Worm (Caenorhabditis elegans) whole organism, midembryonic: ENCODE results near the gene vha-4.

Experiments used
- T22C8.4 ChIP-seq: fragments of 200-800 bp; sonication (Bioruptor generic); IDR thresholded peaks from 2 replicates; pipeline ENCODE4 v1.3.6; 2022; ENCODE audit warnings: missing genetic modification characterization, missing compliant biosample characterization
- cog-1 ChIP-seq: sonication (generic microtip); optimal IDR thresholded peaks from 2 replicates; lab custom pipeline; 2016; ENCODE audit warnings: missing genetic modification characterization, missing compliant biosample characterization
- med-1 ChIP-seq: sonication (generic microtip); optimal IDR thresholded peaks from 2 replicates; lab custom pipeline; 2017; ENCODE audit warnings: missing genetic modification characterization, mild to moderate bottlenecking, missing compliant biosample characterization, antibody characterized with exemption, missing genetic modification reagents; ENCODE audit not compliant: insufficient read depth
- ref-1 ChIP-seq: fragments of 200-800 bp; sonication (Bioruptor generic); conservative IDR thresholded peaks from 2 replicates; pipeline ENCODE4 v1.3.6; 2022; ENCODE audit warnings: missing genetic modification reagents, missing genetic modification characterization, missing compliant biosample characterization
- tab-1 ChIP-seq: fragments of 200-800 bp; sonication (Bioruptor generic); IDR thresholded peaks from 2 replicates; pipeline ENCODE4 v1.3.6; 2022; ENCODE audit warnings: missing genetic modification characterization, missing compliant biosample characterization
- ztf-23 ChIP-seq: fragments of 200-800 bp; sonication (Bioruptor generic); IDR thresholded peaks from 2 replicates; pipeline ENCODE4 v1.3.6; 2022; ENCODE audit warnings: missing genetic modification reagents, missing genetic modification characterization, missing compliant biosample characterization

DNA sequence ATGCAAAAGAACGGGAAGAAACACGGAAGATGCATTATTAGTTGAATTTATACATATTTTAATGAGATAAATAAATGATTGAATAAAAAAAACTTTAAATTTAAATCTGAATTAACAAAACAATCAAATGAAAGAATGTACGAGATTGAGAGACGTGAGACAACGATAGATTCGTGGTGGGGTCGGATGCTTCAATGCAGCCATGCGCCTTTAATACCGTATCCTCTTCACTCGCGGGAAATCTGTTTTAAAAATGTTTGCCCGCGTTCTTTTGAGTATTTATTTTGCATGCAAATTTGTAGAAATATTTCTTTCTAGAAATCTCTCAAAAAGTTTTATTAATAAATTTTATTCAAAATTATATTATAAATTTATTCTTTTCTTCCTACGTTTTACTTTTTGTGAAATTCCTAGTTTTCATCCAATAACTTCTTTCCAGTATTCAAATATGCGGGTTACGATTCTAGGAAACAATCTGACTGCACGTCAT lies 1.3 kb upstream of the vha-4 start, which contains the start of gene perm-1:
- TF ChIP-seq cog-1 (tag; lab: Kevin White, UChicago) (no peak), ref-1 (GFP tag; lab: Robert Waterston, UW) (no peak), T22C8.4 (no peak), ztf-23 (GFP tag; lab: Robert Waterston, UW) (no peak), tab-1 (GFP tag; lab: Robert Waterston, UW) (no peak), med-1 (GFP tag; lab: Kevin White, UChicago) (no peak)
